Fruit fly (Drosophila melanogaster): ENCODE data around the gene CG9147.

CG9147 gene

DNA sequence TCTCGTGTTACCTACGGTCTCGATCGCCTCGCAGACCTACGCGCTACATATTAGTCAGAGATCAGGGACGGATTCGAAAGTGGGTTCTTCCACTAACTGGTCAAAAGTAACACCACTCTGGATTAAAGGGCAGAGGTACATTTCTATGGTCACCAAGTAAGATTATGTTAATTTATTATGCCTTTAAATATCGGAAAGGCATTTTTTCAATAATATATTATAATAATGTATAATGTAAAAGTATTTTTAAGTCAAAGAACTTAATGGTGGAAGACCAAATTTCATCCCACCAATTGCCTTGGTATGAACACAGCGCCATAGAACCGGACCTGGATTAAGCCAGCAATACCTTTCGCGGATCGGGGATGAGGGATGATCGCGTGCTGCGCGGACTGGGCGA is 43.0 kb upstream of the CG9147 start (continued):
- TF ChIP-seq Eip74EF (GFP tag; optimal IDR thresholded peaks at IDR 0.05) (no peak), Dek (tag; optimal IDR thresholded peaks at IDR 0.05) (no peak), fd96Cb (tag; optimal IDR thresholded peaks at IDR 0.05) (peak; percentile 23), so (GFP tag; IDR thresholded peaks at IDR 0.05) (no peak), dimm (GFP tag; IDR thresholded peaks at IDR 0.05) (no peak), disco-r (GFP tag; optimal IDR thresholded peaks at IDR 0.05) (no peak), Nf-YA (GFP tag; IDR thresholded peaks at IDR 0.05) (no peak), D (optimal IDR thresholded peaks at IDR 0.05) (no peak), D (GFP tag; optimal IDR thresholded peaks at IDR 0.05) (peak; percentile 10), Hand (GFP tag; optimal IDR thresholded peaks at IDR 0.05) (no peak), gcm2 (GFP tag; optimal IDR thresholded peaks at IDR 0.05) (no peak), nerfin-2 (GFP tag; IDR thresholded peaks at IDR 0.05; ENCODE audit: partially characterized antibody) (no peak), Adf1 (GFP tag; IDR thresholded peaks at IDR 0.05) (no peak), ap (GFP tag; IDR thresholded peaks at IDR 0.05) (no peak), CHES-1-like (GFP tag; optimal IDR thresholded peaks at IDR 0.05) (no peak), bab2 (GFP tag; optimal IDR thresholded peaks at IDR 0.05) (no peak), Gug (GFP tag; IDR thresholded peaks at IDR 0.05) (0 out of 4 replicates have a peak, but pooled peaks have one; percentile 36), Hr3 (GFP tag; optimal IDR thresholded peaks at IDR 0.05) (no peak), prd (optimal IDR thresholded peaks at IDR 0.05) (no peak), prd (GFP tag; IDR thresholded peaks at IDR 0.05) (peak; percentile 30; the same call in 1 of the 3 replicates), Nf-YB (GFP tag; optimal IDR thresholded peaks at IDR 0.05) (no peak), CG8290 (GFP tag; optimal IDR thresholded peaks at IDR 0.05) (no peak), CG8290 (tag; optimal IDR thresholded peaks at IDR 0.05) (no peak), CG3847 (GFP tag; IDR thresholded peaks at IDR 0.05) (no peak), Six4 (GFP tag; optimal IDR thresholded peaks at IDR 0.05) (no peak), fd64A (GFP tag; optimal IDR thresholded peaks at IDR 0.05) (no peak), Atf3 (GFP tag; optimal IDR thresholded peaks at IDR 0.05) (no peak), nmo (GFP tag; optimal IDR thresholded peaks at IDR 0.05) (peak; percentile 57), CG8359 (GFP tag; optimal IDR thresholded peaks at IDR 0.05; ENCODE audit: borderline replicate concordance) (peak; percentile 6), C15 (GFP tag; IDR thresholded peaks at IDR 0.05) (no peak), CG6254 (GFP tag; optimal IDR thresholded peaks at IDR 0.05) (peak; percentile 1), CG10209 (GFP tag; optimal IDR thresholded peaks at IDR 0.05) (no peak), B-H1 (GFP tag; IDR thresholded peaks at IDR 0.05) (no peak), dm (GFP tag; optimal IDR thresholded peaks at IDR 0.05) (no peak), phol (tag; optimal IDR thresholded peaks at IDR 0.05) (peak; percentile 58), cas (GFP tag; IDR thresholded peaks at IDR 0.05) (no peak), Oli (tag; optimal IDR thresholded peaks at IDR 0.05) (no peak), pum (GFP tag; optimal IDR thresholded peaks at IDR 0.05) (no peak), CG4404 (GFP tag; IDR thresholded peaks at IDR 0.05) (peak; percentile 68), Scr (GFP tag; IDR thresholded peaks at IDR 0.05; ENCODE audit: partially characterized antibody) (no peak), Dll (GFP tag; IDR thresholded peaks at IDR 0.05; ENCODE audit: partially characterized antibody) (no peak), Abd-B (GFP tag; optimal IDR thresholded peaks at IDR 0.05) (no peak), nom (GFP tag; optimal IDR thresholded peaks at IDR 0.05) (peak; percentile 64), Xbp1 (GFP tag; optimal IDR thresholded peaks at IDR 0.05) (peak; percentile 3), zen (tag; optimal IDR thresholded peaks at IDR 0.05) (peak; percentile 16), CG6689 (GFP tag; IDR thresholded peaks at IDR 0.05) (0 out of 2 replicates have a peak, but pooled peaks have one; percentile 24), CG4282 (GFP tag; optimal IDR thresholded peaks at IDR 0.05) (no peak), Doc3 (GFP tag; IDR thresholded peaks at IDR 0.05; ENCODE audit: partially characterized antibody) (no peak), CG11456 (GFP tag; IDR thresholded peaks at IDR 0.05) (no peak), salm (tag; optimal IDR thresholded peaks at IDR 0.05) (no peak), unc-4 (GFP tag; IDR thresholded peaks at IDR 0.05; ENCODE audit: partially characterized antibody) (no peak), CG1603 (tag; optimal IDR thresholded peaks at IDR 0.05) (no peak)

Measured in whole organism, embryonic.